Fruit fly (Drosophila melanogaster) whole organism, adult: ENCODE measurements around the gene CG42710.

Experiments used
- CG11617 ChIP-seq: fragments of 200-800 bp; sonication (Bioruptor generic); optimal IDR thresholded peaks from 2 replicates; lab custom pipeline; 2017; ENCODE audit warnings: mild to moderate bottlenecking, missing biosample characterization, missing genetic modification reagents, missing genetic modification characterization
- CG12768 ChIP-seq: fragments of 200-800 bp; sonication (Bioruptor generic); optimal IDR thresholded peaks from 2 replicates; lab custom pipeline; 2017; ENCODE audit warnings: missing biosample characterization, missing genetic modification characterization, mild to moderate bottlenecking, moderate library complexity, missing genetic modification reagents
- CG14711 ChIP-seq: fragments of 200-800 bp; sonication (Bioruptor generic); optimal IDR thresholded peaks from 2 replicates; lab custom pipeline; 2018; ENCODE audit warnings: missing biosample characterization, mild to moderate bottlenecking, missing genetic modification characterization, moderate library complexity
- CG1620 ChIP-seq: fragments of 200-800 bp; sonication (Bioruptor generic); optimal IDR thresholded peaks from 2 replicates; lab custom pipeline; 2016; ENCODE audit warnings: missing biosample characterization, missing genetic modification characterization
- CG33017 ChIP-seq: fragments of 200-800 bp; sonication (Bioruptor generic); optimal IDR thresholded peaks from 2 replicates; lab custom pipeline; 2018; ENCODE audit warnings: missing biosample characterization, mild to moderate bottlenecking, missing genetic modification characterization, moderate library complexity
- CG5204 ChIP-seq: fragments of 200-800 bp; sonication (Bioruptor generic); optimal IDR thresholded peaks from 2 replicates; lab custom pipeline; 2016; ENCODE audit warnings: missing biosample characterization, missing genetic modification characterization
- CG7045 ChIP-seq: fragments of 200-800 bp; sonication (Bioruptor generic); optimal IDR thresholded peaks from 2 replicates; lab custom pipeline; 2017; ENCODE audit warnings: missing biosample characterization, mild to moderate bottlenecking, missing genetic modification characterization
- CG7101 ChIP-seq: fragments of 200-800 bp; sonication (Bioruptor generic); optimal IDR thresholded peaks from 2 replicates; lab custom pipeline; 2018; ENCODE audit warnings: missing biosample characterization, mild to moderate bottlenecking, missing genetic modification characterization, moderate library complexity
- Clk ChIP-seq: fragments of 200-800 bp; sonication (Bioruptor generic); optimal IDR thresholded peaks from 2 replicates; lab custom pipeline; 2017; ENCODE audit warnings: missing biosample characterization, missing genetic modification characterization
- Crg-1 ChIP-seq: fragments of 200-800 bp; sonication (Bioruptor generic); optimal IDR thresholded peaks from 2 replicates; lab custom pipeline; 2016; ENCODE audit warnings: missing biosample characterization, missing genetic modification characterization
- Hr96 ChIP-seq: fragments of 200-800 bp; sonication (Bioruptor generic); optimal IDR thresholded peaks from 2 replicates; lab custom pipeline; 2016; ENCODE audit warnings: missing biosample characterization, missing genetic modification characterization
- Mnt ChIP-seq: fragments of 200-800 bp; sonication (Bioruptor generic); optimal IDR thresholded peaks from 2 replicates; lab custom pipeline; 2016; ENCODE audit warnings: missing biosample characterization, mild to moderate bottlenecking, missing genetic modification characterization
- bab1 ChIP-seq: fragments of 200-800 bp; sonication (Bioruptor generic); optimal IDR thresholded peaks from 3 replicates; lab custom pipeline; 2019; ENCODE audit warnings: missing biosample characterization, mild to moderate bottlenecking, missing genetic modification characterization, moderate library complexity
- cic ChIP-seq: fragments of 200-800 bp; sonication (Bioruptor generic); optimal IDR thresholded peaks from 2 replicates; lab custom pipeline; 2017; ENCODE audit warnings: missing biosample characterization, mild to moderate bottlenecking, missing genetic modification characterization, moderate library complexity
- cnc ChIP-seq, 2 experiments: fragments of >200 bp; optimal IDR thresholded peaks; 2 replicates each; lab custom pipeline; 2017
- kay ChIP-seq: fragments of 200-800 bp; sonication (Bioruptor generic); peaks from one replicate; lab custom pipeline; 2016; ENCODE audit warnings: missing biosample characterization, missing genetic modification characterization, borderline replicate concordance
- ovo ChIP-seq: fragments of 200-800 bp; sonication (Bioruptor generic); optimal IDR thresholded peaks from 2 replicates; lab custom pipeline; 2016; ENCODE audit warnings: missing biosample characterization, missing genetic modification characterization
- pad ChIP-seq: fragments of 200-800 bp; sonication (Bioruptor generic); optimal IDR thresholded peaks from 3 replicates; lab custom pipeline; 2017; ENCODE audit warnings: missing biosample characterization, missing genetic modification characterization, mild to moderate bottlenecking, moderate library complexity, missing genetic modification reagents
- tj ChIP-seq: fragments of 200-800 bp; sonication (Bioruptor generic); optimal IDR thresholded peaks from 3 replicates; lab custom pipeline; 2017; ENCODE audit warnings: missing biosample characterization, mild to moderate bottlenecking, missing genetic modification characterization, moderate library complexity
- toe ChIP-seq: fragments of 200-800 bp; sonication (Bioruptor generic); optimal IDR thresholded peaks from 2 replicates; lab custom pipeline; 2016; ENCODE audit warnings: missing biosample characterization, missing genetic modification characterization

CG42710 gene

DNA sequence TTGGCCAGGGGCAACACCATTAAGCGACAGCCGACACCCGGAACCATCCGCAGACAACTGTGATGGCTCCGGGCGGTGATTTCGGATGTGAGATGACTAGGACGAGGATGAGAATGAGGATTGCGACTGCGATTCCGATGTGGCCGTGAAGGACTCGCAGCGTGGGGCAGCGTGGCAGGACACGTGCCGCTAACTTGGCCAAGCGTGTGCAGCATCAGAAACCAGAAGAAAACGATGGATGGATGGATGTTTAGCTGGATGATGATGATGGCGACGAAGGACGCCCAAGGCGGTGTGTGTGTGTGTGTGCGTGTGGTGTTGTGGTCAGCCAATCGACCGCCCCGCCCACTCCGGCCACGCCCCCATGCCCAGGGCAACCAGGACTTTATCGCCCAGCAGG lies 21.8 kb upstream of the CG42710 start:
- TF ChIP-seq CG33017 (tag; lab: Kevin White, UChicago): no peak
- TF ChIP-seq Crg-1: no peak
- TF ChIP-seq Hr96 (GFP tag; lab: Kevin White, UChicago): no peak
- no peak for TF ChIP-seq cic (GFP tag; lab: Kevin White, UChicago)
- TF ChIP-seq bab1 (GFP tag; lab: Kevin White, UChicago): no peak
- no peak for TF ChIP-seq ovo
- TF ChIP-seq tj (GFP tag; lab: Kevin White, UChicago): no peak
- TF ChIP-seq Mnt (GFP tag; lab: Kevin White, UChicago): no peak
- TF ChIP-seq toe (GFP tag; lab: Kevin White, UChicago): no peak
- no peak for TF ChIP-seq cnc (optimal IDR thresholded peaks at IDR 0.05; lab: Kevin White, UChicago)
- no peak for TF ChIP-seq CG7101 (tag; lab: Kevin White, UChicago)
- no peak for TF ChIP-seq Clk
- TF ChIP-seq CG12768: no peak
- no peak for TF ChIP-seq CG11617
- TF ChIP-seq kay (GFP tag; lab: Kevin White, UChicago): no peak
- TF ChIP-seq CG1620 (GFP tag; lab: Kevin White, UChicago): no peak
- no peak for TF ChIP-seq CG5204
- TF ChIP-seq CG14711: no peak
- no peak for TF ChIP-seq CG7045

DNA sequence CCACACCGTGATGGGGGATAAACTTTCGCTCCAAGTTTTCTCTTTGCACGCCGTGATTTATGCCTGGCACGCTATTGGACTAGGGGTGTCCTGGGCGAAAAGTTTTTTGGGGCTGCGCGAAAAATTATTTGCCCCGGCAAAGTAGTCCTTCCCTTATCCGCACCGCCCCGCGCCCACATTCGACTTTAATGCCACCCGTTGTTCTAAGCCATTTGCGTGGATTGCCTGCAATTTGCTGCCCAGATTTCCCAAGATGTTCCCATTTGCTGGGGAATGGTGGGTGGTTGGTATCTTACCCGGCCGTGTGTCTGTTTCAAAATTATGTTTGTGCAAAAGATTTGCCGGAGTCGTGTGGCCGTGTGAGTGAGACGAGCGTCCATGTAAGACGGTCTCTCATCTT lies 16.7 kb upstream of the CG42710 start:
- TF ChIP-seq pad (GFP tag; lab: Kevin White, UChicago) (no peak), CG7101 (tag; lab: Kevin White, UChicago) (no peak)

DNA sequence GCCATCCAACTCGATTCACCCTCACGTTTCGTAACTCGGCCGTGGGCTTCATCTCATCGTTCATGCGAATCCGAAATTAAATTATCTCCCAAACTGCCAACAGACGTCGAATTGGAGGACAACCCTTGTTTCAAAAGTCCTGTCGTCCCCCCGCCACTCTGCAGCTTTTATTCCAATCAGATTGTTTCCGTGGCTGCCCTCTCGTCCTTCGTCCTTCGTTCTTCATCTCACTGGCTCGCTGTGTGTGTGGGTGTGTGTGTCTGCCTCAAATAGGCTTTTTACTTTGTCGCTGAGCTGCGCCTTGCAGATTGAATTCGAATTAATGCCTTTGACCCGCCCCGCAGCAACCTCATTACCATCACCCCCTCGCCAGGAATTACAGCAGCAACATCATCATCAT lies 11.9 kb upstream of the CG42710 start:
- TF ChIP-seq Hr96 (GFP tag; lab: Kevin White, UChicago) (no peak), cic (GFP tag; lab: Kevin White, UChicago) (no peak)

DNA sequence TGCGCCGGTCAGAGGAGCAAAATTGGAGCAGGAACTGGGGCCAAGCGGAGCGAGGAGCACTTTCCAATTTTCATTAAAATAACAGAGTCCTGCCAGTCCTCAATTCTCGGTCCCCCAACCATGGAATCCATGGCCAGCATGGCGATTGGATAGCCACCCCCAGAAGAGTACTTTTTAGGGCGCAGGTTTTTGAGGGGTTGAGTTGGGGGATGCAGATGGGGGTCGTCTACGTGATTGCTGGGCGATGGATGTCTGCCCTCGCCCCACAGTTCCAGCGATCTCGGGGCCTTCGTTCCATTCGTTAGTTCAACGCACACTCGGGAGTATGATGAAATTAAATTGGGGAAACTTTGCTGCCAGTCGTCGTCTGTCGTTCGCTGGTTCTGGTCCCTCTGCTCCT lies 9.4 kb upstream of the CG42710 start:
- TF ChIP-seq CG1620 (GFP tag; lab: Kevin White, UChicago) (no peak), CG11617 (no peak), kay (GFP tag; lab: Kevin White, UChicago) (no peak), CG7101 (tag; lab: Kevin White, UChicago) (no peak), Hr96 (GFP tag; lab: Kevin White, UChicago) (no peak), tj (GFP tag; lab: Kevin White, UChicago) (no peak), CG12768 (no peak), CG5204 (no peak), bab1 (GFP tag; lab: Kevin White, UChicago) (no peak), Clk (no peak)

DNA sequence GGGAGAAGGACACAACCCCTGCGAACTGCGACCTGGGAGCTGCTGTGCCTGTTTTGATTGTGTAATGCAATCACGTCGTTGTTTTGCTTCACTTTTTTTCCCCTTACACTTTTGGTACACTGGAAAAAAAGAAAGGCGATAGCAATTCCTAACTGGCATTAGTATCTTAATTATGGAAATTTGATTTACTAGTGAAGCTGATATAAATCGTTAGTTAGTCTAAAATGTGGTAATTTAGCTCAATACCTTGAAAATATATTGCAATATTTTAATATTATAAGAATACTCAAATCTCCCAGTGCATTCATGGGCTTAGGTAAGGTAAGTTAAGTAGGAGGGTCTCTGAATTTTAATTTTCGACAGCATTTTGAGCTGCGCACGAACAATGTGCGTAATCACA lies 5.3 kb upstream of the CG42710 start:
- no peak for TF ChIP-seq bab1 (GFP tag; lab: Kevin White, UChicago)
- no peak for TF ChIP-seq tj (GFP tag; lab: Kevin White, UChicago)
- no peak for TF ChIP-seq toe (GFP tag; lab: Kevin White, UChicago)
- TF ChIP-seq Crg-1: no peak
- no peak for TF ChIP-seq CG5204
- TF ChIP-seq CG1620 (GFP tag; lab: Kevin White, UChicago): no peak
- no peak for TF ChIP-seq CG12768
- no peak for TF ChIP-seq ovo
- no peak for TF ChIP-seq CG7101 (tag; lab: Kevin White, UChicago)
- TF ChIP-seq Mnt (GFP tag; lab: Kevin White, UChicago): no peak
- TF ChIP-seq Clk: no peak
- TF ChIP-seq CG14711: no peak
- no peak for TF ChIP-seq kay (GFP tag; lab: Kevin White, UChicago)
- no peak for TF ChIP-seq cnc (optimal IDR thresholded peaks at IDR 0.05; lab: Kevin White, UChicago)
- TF ChIP-seq cic (GFP tag; lab: Kevin White, UChicago): no peak

DNA sequence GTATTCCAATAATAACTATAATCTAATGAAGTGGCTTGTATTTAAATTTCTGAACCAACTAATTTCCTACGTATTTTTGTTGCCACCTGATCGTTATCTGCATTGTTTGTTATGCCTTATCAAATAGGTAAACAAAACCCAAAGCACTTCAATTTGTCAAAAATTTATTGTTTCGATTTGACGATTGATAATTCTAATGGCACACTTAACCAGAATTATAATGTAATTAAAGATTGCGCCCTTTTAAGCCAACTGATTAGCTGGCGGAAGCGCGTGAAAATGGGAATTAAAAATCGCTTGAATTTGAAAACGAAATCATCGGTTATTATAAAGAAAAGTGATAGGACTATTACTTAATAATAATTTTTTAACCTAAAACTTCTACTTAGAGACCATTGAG lies 2.4 kb upstream of the CG42710 start:
- TF ChIP-seq bab1 (GFP tag; lab: Kevin White, UChicago) (no peak), CG7045 (no peak), CG7101 (tag; lab: Kevin White, UChicago) (no peak), CG12768 (no peak), CG14711 (no peak), Clk (no peak), pad (GFP tag; lab: Kevin White, UChicago) (no peak), ovo (no peak), cnc (optimal IDR thresholded peaks at IDR 0.05; lab: Kevin White, UChicago) (no peak), tj (GFP tag; lab: Kevin White, UChicago) (no peak), toe (GFP tag; lab: Kevin White, UChicago) (no peak), kay (GFP tag; lab: Kevin White, UChicago) (no peak), cic (GFP tag; lab: Kevin White, UChicago) (no peak), CG1620 (GFP tag; lab: Kevin White, UChicago) (no peak), Mnt (GFP tag; lab: Kevin White, UChicago) (no peak)

DNA sequence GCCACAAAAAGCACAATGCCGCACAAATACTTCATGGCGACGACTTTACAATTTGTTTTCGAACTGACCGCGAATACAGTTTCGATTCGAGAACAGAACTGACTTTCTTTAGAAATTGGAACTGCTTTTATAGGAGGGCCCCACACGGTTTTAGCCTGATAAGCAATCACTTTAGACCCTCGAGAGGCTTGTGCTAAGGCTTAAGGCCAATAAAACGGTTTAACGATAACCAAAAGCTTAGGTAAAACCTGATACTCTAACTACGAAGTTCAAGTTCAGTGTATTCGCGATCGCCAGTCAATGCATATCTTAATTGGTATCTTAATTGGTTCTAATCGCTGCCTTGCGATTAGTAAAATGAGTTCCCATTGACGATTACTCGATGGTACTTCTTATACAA lies 1.1 kb downstream of the CG42710 start, which contains the start of gene LManVI:
TSS of gene LManVI (minus strand) at position 101 of the 400 bp plus-strand sequence.
- no peak for TF ChIP-seq CG11617
- TF ChIP-seq cnc (optimal IDR thresholded peaks at IDR 0.05; lab: Kevin White, UChicago): no peak
- TF ChIP-seq toe (GFP tag; lab: Kevin White, UChicago): no peak
- TF ChIP-seq bab1 (GFP tag; lab: Kevin White, UChicago): no peak
- no peak for TF ChIP-seq CG7045
- no peak for TF ChIP-seq Clk
- no peak for TF ChIP-seq cic (GFP tag; lab: Kevin White, UChicago)
- TF ChIP-seq Crg-1: no peak
- no peak for TF ChIP-seq CG33017 (tag; lab: Kevin White, UChicago)
- no peak for TF ChIP-seq CG14711
- TF ChIP-seq CG1620 (GFP tag; lab: Kevin White, UChicago): no peak
- no peak for TF ChIP-seq CG7101 (tag; lab: Kevin White, UChicago)
